Fruit fly (Drosophila melanogaster) whole organism, pupa: ENCODE data around the gene dnc.

Experiments
- CG14655 ChIP-seq: fragments of 200-800 bp; sonication (Bioruptor generic); optimal IDR thresholded peaks from 3 replicates; lab custom pipeline; 2017; ENCODE audit warnings: mild to moderate bottlenecking, missing biosample characterization, missing genetic modification reagents, missing genetic modification characterization
- Pif1B ChIP-seq: fragments of 200-800 bp; sonication (Bioruptor generic); optimal IDR thresholded peaks from 3 replicates; lab custom pipeline; 2016; ENCODE audit warnings: missing biosample characterization, missing genetic modification characterization
- gl ChIP-seq: fragments of 200-800 bp; sonication (Bioruptor generic); optimal IDR thresholded peaks from 2 replicates; lab custom pipeline; 2018; ENCODE audit warnings: missing biosample characterization, mild to moderate bottlenecking, missing genetic modification characterization

dm6 chrX:3172217-3172616 lies 4.0 kb upstream of the dnc start:
- TF ChIP-seq gl (no peak), Pif1B (GFP tag; lab: Kevin White, UChicago) (no peak), CG14655 (GFP tag; lab: Kevin White, UChicago) (no peak)
